Fruit fly (Drosophila melanogaster): Measurements from ENCODE around the gene CG1582.
A peak's percentile ranks its signal among the peaks of the same experiment; 100 is the strongest.

CG1582 gene

DNA sequence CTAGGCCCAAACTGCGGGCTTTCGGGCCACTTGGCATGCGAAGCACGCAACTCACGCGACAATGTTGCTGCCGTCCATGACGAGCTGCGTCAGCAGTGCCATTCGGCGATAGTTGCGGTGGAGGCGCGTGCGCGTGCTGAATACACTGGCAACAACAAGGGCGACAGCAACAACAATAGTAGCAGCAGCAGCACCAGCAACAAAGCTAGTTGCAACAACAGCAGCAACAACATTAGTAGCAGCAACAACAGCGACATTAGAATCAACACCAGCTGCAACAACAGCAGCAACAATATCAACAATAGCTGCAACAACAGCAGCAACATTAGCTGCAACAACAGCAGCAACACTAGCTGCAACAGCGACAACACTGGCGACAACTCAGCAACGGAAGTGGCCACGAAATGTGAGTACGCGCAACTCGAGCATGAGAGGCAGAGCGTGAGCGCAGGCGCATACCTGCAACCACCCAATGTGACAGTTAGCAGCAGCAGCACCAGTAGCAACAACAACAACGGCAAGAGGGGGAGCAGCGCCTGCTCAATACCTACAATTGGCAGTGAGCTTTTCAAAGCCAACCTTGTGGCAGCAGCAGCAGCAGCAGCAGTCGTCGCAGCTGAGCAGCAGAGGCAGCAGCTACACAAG, 7.2 kb upstream of the CG1582 start (continued):
- TF ChIP-seq Dll (GFP tag; IDR thresholded peaks at IDR 0.05; ENCODE audit: partially characterized antibody): 0 out of 4 replicates have a peak, but pooled peaks have one; percentile 35
- peak; percentile 40; the same call in 2 of the 3 replicates for TF ChIP-seq row (GFP tag; IDR thresholded peaks at IDR 0.05)
- peak; percentile 99 for TF ChIP-seq ewg (GFP tag; optimal IDR thresholded peaks at IDR 0.05)
- TF ChIP-seq CG9215 (GFP tag; IDR thresholded peaks at IDR 0.05): peak; percentile 31
- no peak for TF ChIP-seq pb (GFP tag; optimal IDR thresholded peaks at IDR 0.05)
- TF ChIP-seq pzg (GFP tag; optimal IDR thresholded peaks at IDR 0.05): peak; percentile 1
- TF ChIP-seq CG8359 (GFP tag; optimal IDR thresholded peaks at IDR 0.05; ENCODE audit: borderline replicate concordance): no peak
- TF ChIP-seq CG10543 (GFP tag; optimal IDR thresholded peaks at IDR 0.05): peak; percentile 40
- no peak for TF ChIP-seq CHES-1-like (GFP tag; optimal IDR thresholded peaks at IDR 0.05)
- TF ChIP-seq CG4360 (GFP tag; IDR thresholded peaks at IDR 0.05): peak; percentile 67
- peak; percentile 5 for TF ChIP-seq zf30C (GFP tag; optimal IDR thresholded peaks at IDR 0.05)
- peak; percentile 44; the same call in 1 of the 2 replicates for TF ChIP-seq Scr (GFP tag; IDR thresholded peaks at IDR 0.05; ENCODE audit: partially characterized antibody)
- peak; percentile 18; the same call in 1 of the 2 replicates for TF ChIP-seq hbn (GFP tag; IDR thresholded peaks at IDR 0.05; ENCODE audit: partially characterized antibody)
- peak; percentile 49; the same call in 1 of the 2 replicates for TF ChIP-seq Bgb (GFP tag; IDR thresholded peaks at IDR 0.05; ENCODE audit: partially characterized antibody)
- TF ChIP-seq unc-4 (GFP tag; IDR thresholded peaks at IDR 0.05; ENCODE audit: partially characterized antibody): peak; percentile 54; the same call in 1 of the 2 replicates
- TF ChIP-seq CG34376 (GFP tag; optimal IDR thresholded peaks at IDR 0.05): peak; percentile 15
- TF ChIP-seq sens-2 (GFP tag; IDR thresholded peaks at IDR 0.05): no peak
- TF ChIP-seq seq (GFP tag; IDR thresholded peaks at IDR 0.05): no peak
- no peak for TF ChIP-seq ssp (GFP tag; IDR thresholded peaks at IDR 0.05)
- no peak for TF ChIP-seq cas (GFP tag; IDR thresholded peaks at IDR 0.05)
- peak; percentile 9 for TF ChIP-seq Ets97D (GFP tag; optimal IDR thresholded peaks at IDR 0.05)
- TF ChIP-seq bsh (GFP tag; optimal IDR thresholded peaks at IDR 0.05): no peak
- TF ChIP-seq CG14860 (GFP tag; IDR thresholded peaks at IDR 0.05; ENCODE audit: partially characterized antibody): 0 out of 3 replicates have a peak, but pooled peaks have one; percentile 16
- TF ChIP-seq tx (GFP tag; optimal IDR thresholded peaks at IDR 0.05): no peak

dm6 chrX:10905467-10905866, 6.4 kb upstream of the CG1582 start, which contains the start of gene CG43901:
Gene CG43901, plus strand, starts transcription at chrX:10905767.
- TF ChIP-seq sens (GFP tag) (peak; percentile 47), CG11456 (GFP tag; IDR thresholded peaks at IDR 0.05) (no peak), sqz (GFP tag; optimal IDR thresholded peaks at IDR 0.05) (peak; percentile 30)

DNA sequence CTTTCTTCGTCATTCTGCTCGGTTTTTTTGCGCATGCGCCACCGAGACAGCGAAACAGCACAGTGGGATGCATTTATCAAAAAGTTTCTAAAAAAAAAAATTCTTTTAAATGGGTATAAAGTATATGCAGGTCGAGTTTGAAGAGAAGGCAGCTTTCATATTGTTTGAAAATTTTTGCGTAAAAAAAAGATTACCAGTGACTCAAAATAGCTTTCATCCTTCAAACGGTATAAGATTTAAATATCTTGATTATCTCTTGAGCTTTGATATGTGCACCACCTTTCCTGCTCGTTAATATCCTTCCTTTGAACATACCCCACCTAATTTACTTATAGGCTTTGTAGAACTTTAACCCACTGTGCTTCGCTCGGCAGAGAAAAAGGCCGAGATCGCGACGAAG, 5.9 kb upstream of the CG1582 start:
- no peak for TF ChIP-seq CG16779 (GFP tag; IDR thresholded peaks at IDR 0.05)
- no peak for TF ChIP-seq nau (GFP tag; optimal IDR thresholded peaks at IDR 0.05)
- no peak for TF ChIP-seq CG13624 (GFP tag; optimal IDR thresholded peaks at IDR 0.05)
- TF ChIP-seq Dek (tag; optimal IDR thresholded peaks at IDR 0.05): peak; percentile 39
- 0 out of 2 replicates have a peak, but pooled peaks have one; percentile 14 for TF ChIP-seq MBD-R2 (GFP tag; IDR thresholded peaks at IDR 0.05)
- no peak for TF ChIP-seq p53 (GFP tag; optimal IDR thresholded peaks at IDR 0.05)
- TF ChIP-seq CG8359 (GFP tag; optimal IDR thresholded peaks at IDR 0.05; ENCODE audit: borderline replicate concordance): peak; percentile 45
- TF ChIP-seq CG14014 (GFP tag; IDR thresholded peaks at IDR 0.05): peak; percentile 46; the same call in 1 of the 2 replicates
- peak; percentile 29 for TF ChIP-seq CG12236 (GFP tag; optimal IDR thresholded peaks at IDR 0.05)
- no peak for TF ChIP-seq pita (GFP tag; optimal IDR thresholded peaks at IDR 0.05)
- no peak for TF ChIP-seq D (optimal IDR thresholded peaks at IDR 0.05)
- peak; percentile 75 for TF ChIP-seq D (GFP tag; optimal IDR thresholded peaks at IDR 0.05)
- peak; percentile 63; the same call in 2 of the 3 replicates for TF ChIP-seq dysf (GFP tag; IDR thresholded peaks at IDR 0.05)
- peak; percentile 5 for TF ChIP-seq gro (GFP tag; optimal IDR thresholded peaks at IDR 0.05)
- peak; percentile 4 for TF ChIP-seq Bteb2 (GFP tag; optimal IDR thresholded peaks at IDR 0.05)
- TF ChIP-seq croc (GFP tag; conservative IDR thresholded peaks at IDR 0.05): peak; percentile 54; the same call in 2 of the 3 replicates
- TF ChIP-seq NfI (GFP tag; optimal IDR thresholded peaks at IDR 0.05): peak; percentile 54
- no peak for TF ChIP-seq BEAF-32 (GFP tag; optimal IDR thresholded peaks at IDR 0.05)
- TF ChIP-seq Deaf1 (tag; optimal IDR thresholded peaks at IDR 0.05): peak; percentile 85
- no peak for TF ChIP-seq CG17568 (GFP tag; optimal IDR thresholded peaks at IDR 0.05)
- no peak for TF ChIP-seq cg (GFP tag; optimal IDR thresholded peaks at IDR 0.05)

All from whole organism, embryonic.